Worm (Caenorhabditis elegans): ENCODE data around the gene dmd-5.

ce11 chrII:5774120-5774519 lies at the start of gene dmd-5, which contains the start of gene F10C1.1:
- TF ChIP-seq fkh-10 (GFP tag; optimal IDR thresholded peaks at IDR 0.05) (no peak), hlh-13 (GFP tag; optimal IDR thresholded peaks at IDR 0.05) (no peak), pqm-1 (tag; optimal IDR thresholded peaks at IDR 0.05) (no peak), pax-1 (tag; optimal IDR thresholded peaks at IDR 0.05) (no peak), tbx-2 (tag; optimal IDR thresholded peaks at IDR 0.05) (no peak), sdc-2 (tag; optimal IDR thresholded peaks at IDR 0.05) (no peak), ceh-31 (tag; optimal IDR thresholded peaks at IDR 0.05) (no peak), rnt-1 (tag; optimal IDR thresholded peaks at IDR 0.05) (no peak)

Data from whole organism, late embryonic.